Fruit fly (Drosophila melanogaster) whole organism: ENCODE results near the gene CG14669.

ENCODE experiments used
- CG8478 ChIP-seq: fragments of >200 bp; optimal IDR thresholded peaks from 2 replicates; lab custom pipeline; 2018; ENCODE audit warnings: inconsistent platforms
- Dll ChIP-seq: fragments of >200 bp; optimal IDR thresholded peaks from 2 replicates; lab custom pipeline; 2017
- EcR ChIP-seq, 2 experiments: fragments of >200 bp; optimal IDR thresholded peaks; 2 replicates each; lab custom pipeline; 2017; ENCODE audit warnings: missing biosample characterization in 2 of 2, missing genetic modification characterization in 2 of 2, missing genetic modification reagents in 2 of 2
- pan ChIP-seq: fragments of >200 bp; optimal IDR thresholded peaks from 2 replicates; lab custom pipeline; 2017
- psq ChIP-seq: fragments of >200 bp; optimal IDR thresholded peaks from 2 replicates; lab custom pipeline; 2017
- usp ChIP-seq: fragments of >200 bp; optimal IDR thresholded peaks from 2 replicates; lab custom pipeline; 2017; ENCODE audit warnings: missing biosample characterization, missing genetic modification characterization, mixed read lengths

CG14669 gene

DNA sequence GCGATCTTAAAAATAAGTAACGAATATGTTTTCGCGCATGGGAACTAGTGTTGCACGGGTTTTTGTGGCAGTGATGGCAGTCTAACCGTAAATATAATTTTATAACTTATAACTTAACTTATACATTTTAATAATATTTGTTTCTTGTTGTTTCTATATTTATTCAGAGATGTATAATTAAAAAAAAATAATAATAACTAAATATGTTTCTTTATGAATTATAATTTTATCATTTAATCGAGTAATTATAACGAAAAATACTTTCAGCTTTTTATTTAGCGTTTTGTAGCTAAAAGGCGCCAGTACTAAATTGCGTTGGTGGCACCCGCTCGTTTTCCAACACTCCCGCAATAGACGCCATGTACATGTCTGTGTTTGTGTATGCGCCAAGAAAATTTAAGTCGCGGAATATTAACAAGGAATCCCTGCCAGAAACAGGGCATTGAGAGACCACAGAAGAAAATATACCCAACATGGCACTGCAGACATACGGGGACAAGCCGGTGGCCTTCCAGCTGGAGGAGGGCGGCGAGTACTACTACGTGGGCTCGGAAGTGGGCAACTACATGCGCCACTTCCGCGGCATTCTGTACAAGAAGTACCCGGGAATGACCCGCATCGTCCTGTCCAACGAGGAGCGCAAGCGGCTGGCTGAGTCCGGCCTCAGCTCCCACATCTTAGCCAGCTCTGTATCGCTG, 56.4 kb downstream of the CG14669 start, which contains the start of the genes mRpL44 and Snr1:
Gene mRpL44, minus strand, starts transcription at position 51 of the 698 bp plus-strand sequence.
Gene Snr1, plus strand, starts transcription at position 341 of the 698 bp plus-strand sequence.
- no peak for TF ChIP-seq usp (GFP tag; lab: Kevin White, UChicago)
- no peak for TF ChIP-seq pan
- TF ChIP-seq EcR (GFP tag; optimal IDR thresholded peaks at IDR 0.05; lab: Kevin White, UChicago): no peak
- no peak for TF ChIP-seq CG8478
- no peak for TF ChIP-seq Dll
- TF ChIP-seq psq: no peak

DNA sequence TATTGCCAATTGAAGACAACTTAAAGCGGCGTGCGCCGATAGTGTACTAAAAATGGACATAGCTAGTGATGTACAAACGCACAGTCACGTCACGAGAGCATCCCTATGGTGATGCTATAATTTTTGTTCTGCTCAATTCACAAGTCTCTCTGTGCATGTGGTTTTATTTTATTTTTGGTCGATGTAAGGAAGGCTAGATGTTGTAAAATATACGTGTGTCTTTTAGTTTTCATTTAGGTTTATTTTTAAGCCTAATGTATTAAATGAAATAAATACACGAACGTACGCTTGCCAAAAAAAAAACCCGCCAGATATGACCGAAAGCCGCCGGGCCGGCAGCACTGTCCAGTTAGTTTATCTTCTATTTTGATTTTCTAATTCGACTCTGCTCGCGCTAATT, 60.2 kb downstream of the CG14669 start, which contains the start of the genes CG45100, HDAC3 and Hcs:
Gene CG45100, minus strand, starts transcription at position 50 of the 400 bp plus-strand sequence.
Gene HDAC3, minus strand, starts transcription at position 50 of the 400 bp plus-strand sequence.
Gene Hcs, plus strand, starts transcription at position 349 of the 400 bp plus-strand sequence.
- TF ChIP-seq psq: no peak

DNA sequence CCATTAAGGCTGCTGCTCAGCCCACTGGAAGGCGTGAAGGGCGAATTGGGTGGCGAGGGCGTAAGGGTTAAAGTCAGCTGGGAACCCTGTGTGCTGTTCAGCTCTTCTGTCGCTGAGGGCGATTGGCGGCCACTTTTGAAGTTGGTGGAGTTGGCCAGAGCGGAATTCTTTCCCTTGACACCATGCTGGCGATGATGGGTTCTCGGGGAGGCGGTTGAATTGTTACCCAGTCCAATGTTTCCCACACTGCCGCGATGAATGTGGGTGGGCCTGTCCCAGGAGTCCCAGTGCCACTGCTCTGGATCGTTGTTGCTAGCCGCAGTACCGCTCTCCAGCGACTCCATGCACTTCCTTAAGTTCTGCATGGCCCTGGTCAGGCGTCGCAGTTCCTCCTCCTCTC, 68.5 kb downstream of the CG14669 start:
- TF ChIP-seq pan (no peak), CG8478 (no peak), psq (no peak), Dll (no peak), usp (GFP tag; lab: Kevin White, UChicago) (no peak), EcR (GFP tag; optimal IDR thresholded peaks at IDR 0.05; lab: Kevin White, UChicago) (no peak)

DNA sequence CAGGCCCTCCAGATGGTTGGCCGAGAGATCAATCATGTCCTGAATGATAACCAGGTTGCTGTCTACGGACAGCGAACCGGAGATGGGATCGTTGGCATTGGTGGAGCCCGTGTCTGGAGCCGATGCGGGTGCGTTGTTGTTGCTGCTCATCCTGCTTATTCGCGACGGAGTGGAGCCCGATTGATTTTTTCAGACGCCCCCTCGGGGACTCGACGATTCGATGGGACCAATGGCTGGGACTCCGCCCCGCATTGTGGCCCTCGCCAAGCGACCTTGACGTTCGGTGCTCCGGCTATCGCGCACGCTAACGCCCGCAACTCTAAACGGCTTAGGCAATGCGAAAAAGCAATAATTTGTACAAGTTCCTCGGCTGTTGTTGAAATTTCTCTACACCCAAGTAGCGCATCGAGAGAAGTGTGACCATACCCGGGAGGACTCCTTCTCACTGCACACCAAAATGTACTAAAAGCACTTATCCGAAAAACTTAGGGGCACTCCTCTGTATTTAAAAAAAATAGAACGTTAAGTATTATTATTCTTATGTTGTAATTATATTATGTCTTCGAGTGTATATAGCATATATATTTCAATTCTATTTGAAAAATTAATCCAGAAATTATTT, 69.3 kb downstream of the CG14669 start, which contains the start of gene ksr:
Gene ksr, minus strand, starts transcription at position 419 of the 622 bp plus-strand sequence.
- TF ChIP-seq Dll (no peak), psq (no peak), EcR (GFP tag; optimal IDR thresholded peaks at IDR 0.05; lab: Kevin White, UChicago) (no peak), pan (no peak), usp (GFP tag; lab: Kevin White, UChicago) (no peak), CG8478 (no peak)

DNA sequence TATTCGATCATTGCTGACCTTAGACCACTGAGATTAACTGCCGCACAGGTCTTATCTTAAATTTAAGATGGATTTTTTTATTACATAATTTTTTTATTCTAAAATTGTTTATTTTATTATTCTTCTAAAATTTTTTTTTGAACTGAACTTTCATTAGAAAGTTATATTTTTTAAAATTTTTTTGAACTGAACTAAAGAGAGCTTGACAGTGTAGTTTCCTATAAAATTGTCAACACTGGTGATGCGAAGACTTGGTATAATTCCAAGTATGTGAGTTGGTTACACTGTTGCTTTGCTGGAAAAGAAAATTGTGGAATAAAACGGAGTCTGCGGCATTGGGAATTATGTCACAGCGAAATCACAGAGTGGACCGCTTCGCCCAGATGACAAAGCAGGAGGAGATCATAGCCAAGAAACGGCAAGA, 71.0 kb downstream of the CG14669 start, which contains the start of gene CG31550:
Gene CG31550, plus strand, starts transcription at position 249 of the 424 bp plus-strand sequence.
- TF ChIP-seq Dll (no peak), usp (GFP tag; lab: Kevin White, UChicago) (no peak), pan (no peak), EcR (GFP tag; optimal IDR thresholded peaks at IDR 0.05; lab: Kevin White, UChicago) (no peak), CG8478 (no peak), psq (no peak)

DNA sequence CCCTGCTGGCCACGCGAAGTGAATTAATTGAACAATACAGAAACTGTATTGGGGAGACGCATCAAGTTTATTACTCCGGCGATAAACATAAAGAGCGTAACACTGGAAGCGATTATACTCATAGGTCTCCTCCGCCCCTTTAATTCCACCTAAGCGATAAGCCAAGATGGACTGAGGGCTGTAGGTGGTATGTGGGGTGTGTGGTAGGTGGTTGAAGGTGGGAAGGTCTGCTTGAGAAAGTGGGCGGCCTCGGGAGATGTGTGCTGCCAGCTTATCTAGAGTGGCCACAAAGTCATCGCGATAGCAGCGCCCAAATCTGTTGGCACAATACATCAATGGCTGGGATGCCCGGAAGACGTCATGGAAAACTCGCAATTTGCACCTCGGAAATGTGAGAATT, 83.3 kb downstream of the CG14669 start:
- TF ChIP-seq pan (no peak), Dll (no peak), psq (no peak), usp (GFP tag; lab: Kevin White, UChicago) (no peak)

DNA sequence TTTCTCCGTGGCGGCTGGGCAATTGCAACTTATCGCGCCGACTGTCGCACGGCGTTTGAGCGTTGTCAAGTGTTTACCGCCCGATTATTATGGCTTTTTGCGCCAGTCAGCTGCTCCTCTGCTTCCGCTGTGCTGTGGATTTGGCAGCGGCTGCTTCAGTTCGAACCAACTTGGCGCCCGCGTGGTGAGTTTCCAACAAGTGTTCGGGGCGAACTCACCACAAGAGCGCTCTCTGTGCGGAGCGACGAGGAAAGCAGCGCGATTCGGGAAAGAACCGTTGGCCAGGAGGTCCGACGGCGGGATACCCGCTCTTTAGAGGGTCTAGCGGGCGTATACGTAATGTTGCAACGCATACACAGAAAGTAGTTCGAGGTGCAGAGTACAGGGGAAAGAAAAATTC, 88.3 kb downstream of the CG14669 start, which contains the start of gene NKCC:
Gene NKCC, minus strand, starts transcription at position 57 of the 400 bp plus-strand sequence.
- TF ChIP-seq pan (no peak), EcR (GFP tag; optimal IDR thresholded peaks at IDR 0.05; lab: Kevin White, UChicago) (no peak), Dll (no peak), psq (no peak), usp (GFP tag; lab: Kevin White, UChicago) (no peak), CG8478 (no peak)

DNA sequence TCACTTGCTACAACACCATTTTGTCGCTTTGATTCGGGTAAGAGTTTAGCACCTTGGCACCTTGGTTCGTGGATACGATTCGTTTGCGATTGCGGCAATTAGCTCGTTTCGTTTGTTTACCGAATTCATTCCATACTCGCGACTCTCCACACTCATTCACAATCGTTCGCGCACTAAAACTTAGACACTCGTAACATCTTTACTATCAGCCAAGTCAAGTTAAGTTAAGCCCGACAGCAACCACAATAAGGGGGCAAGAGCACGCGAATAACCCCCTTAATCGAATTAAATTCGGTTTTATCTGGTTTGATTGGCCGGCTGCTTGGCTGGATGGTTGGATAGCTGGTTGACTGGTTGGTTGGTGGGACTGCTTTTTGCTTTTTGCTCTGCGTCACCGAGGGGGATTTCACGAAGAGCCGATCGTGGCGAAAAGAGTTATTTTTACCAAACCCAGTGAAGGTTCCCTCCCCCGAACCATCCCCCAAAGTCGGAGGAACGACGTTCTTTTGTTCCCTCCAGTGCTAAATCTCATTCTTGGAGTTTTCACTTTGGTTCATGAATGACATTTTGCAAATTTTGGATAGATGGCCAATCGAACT, 89.6 kb downstream of the CG14669 start:
- TF ChIP-seq pan (no peak), Dll (no peak), psq (no peak), CG8478 (no peak), usp (GFP tag; lab: Kevin White, UChicago) (no peak), EcR (GFP tag; optimal IDR thresholded peaks at IDR 0.05; lab: Kevin White, UChicago) (no peak)
